Fruit fly (Drosophila melanogaster) whole organism, adult: ENCODE data around the gene rk.

ENCODE experiments used
- CG12768 ChIP-seq: fragments of 200-800 bp; sonication (Bioruptor generic); optimal IDR thresholded peaks from 2 replicates; lab custom pipeline; 2017; ENCODE audit warnings: missing biosample characterization, missing genetic modification characterization, mild to moderate bottlenecking, moderate library complexity, missing genetic modification reagents
- CG14711 ChIP-seq: fragments of 200-800 bp; sonication (Bioruptor generic); optimal IDR thresholded peaks from 2 replicates; lab custom pipeline; 2018; ENCODE audit warnings: missing biosample characterization, mild to moderate bottlenecking, missing genetic modification characterization, moderate library complexity
- CG1620 ChIP-seq: fragments of 200-800 bp; sonication (Bioruptor generic); optimal IDR thresholded peaks from 2 replicates; lab custom pipeline; 2016; ENCODE audit warnings: missing biosample characterization, missing genetic modification characterization
- CG5204 ChIP-seq: fragments of 200-800 bp; sonication (Bioruptor generic); optimal IDR thresholded peaks from 2 replicates; lab custom pipeline; 2016; ENCODE audit warnings: missing biosample characterization, missing genetic modification characterization
- CG7045 ChIP-seq: fragments of 200-800 bp; sonication (Bioruptor generic); optimal IDR thresholded peaks from 2 replicates; lab custom pipeline; 2017; ENCODE audit warnings: missing biosample characterization, mild to moderate bottlenecking, missing genetic modification characterization
- CG7101 ChIP-seq: fragments of 200-800 bp; sonication (Bioruptor generic); optimal IDR thresholded peaks from 2 replicates; lab custom pipeline; 2018; ENCODE audit warnings: missing biosample characterization, mild to moderate bottlenecking, missing genetic modification characterization, moderate library complexity
- Hr96 ChIP-seq: fragments of 200-800 bp; sonication (Bioruptor generic); optimal IDR thresholded peaks from 2 replicates; lab custom pipeline; 2016; ENCODE audit warnings: missing biosample characterization, missing genetic modification characterization
- Mnt ChIP-seq: fragments of 200-800 bp; sonication (Bioruptor generic); optimal IDR thresholded peaks from 2 replicates; lab custom pipeline; 2016; ENCODE audit warnings: missing biosample characterization, mild to moderate bottlenecking, missing genetic modification characterization
- bab1 ChIP-seq: fragments of 200-800 bp; sonication (Bioruptor generic); optimal IDR thresholded peaks from 3 replicates; lab custom pipeline; 2019; ENCODE audit warnings: missing biosample characterization, mild to moderate bottlenecking, missing genetic modification characterization, moderate library complexity
- kay ChIP-seq: fragments of 200-800 bp; sonication (Bioruptor generic); peaks from one replicate; lab custom pipeline; 2016; ENCODE audit warnings: missing biosample characterization, missing genetic modification characterization, borderline replicate concordance
- pad ChIP-seq: fragments of 200-800 bp; sonication (Bioruptor generic); optimal IDR thresholded peaks from 3 replicates; lab custom pipeline; 2017; ENCODE audit warnings: missing biosample characterization, missing genetic modification characterization, mild to moderate bottlenecking, moderate library complexity, missing genetic modification reagents
- toe ChIP-seq: fragments of 200-800 bp; sonication (Bioruptor generic); optimal IDR thresholded peaks from 2 replicates; lab custom pipeline; 2016; ENCODE audit warnings: missing biosample characterization, missing genetic modification characterization

DNA sequence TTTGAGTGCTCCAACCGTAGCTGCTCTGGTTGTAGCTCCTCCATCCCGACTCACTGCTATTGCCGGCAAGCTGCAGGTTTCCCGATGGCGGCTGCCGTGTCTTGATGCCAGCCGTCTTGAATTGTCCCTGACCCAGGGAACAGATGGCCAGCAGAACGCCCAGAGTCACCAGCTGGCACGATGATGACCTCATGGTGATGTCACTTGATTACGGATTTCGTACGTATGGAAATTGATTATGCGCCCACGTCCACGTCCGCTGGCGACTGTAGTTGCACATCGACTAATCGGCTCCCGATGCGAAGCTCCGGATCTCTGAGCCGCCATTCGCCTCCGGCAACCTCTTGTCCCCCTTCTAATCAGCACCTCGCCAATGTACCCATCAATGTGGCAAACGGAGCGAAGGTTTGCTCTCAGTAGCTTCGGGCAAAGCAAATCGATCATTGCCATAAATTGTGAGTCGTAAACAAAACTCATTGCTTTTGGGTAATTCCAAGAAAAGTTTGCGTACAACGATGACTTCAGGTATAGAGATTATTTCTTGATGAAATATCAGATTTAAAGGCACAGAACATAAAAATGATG is 34.2 kb downstream of the rk start, which contains the start of gene NimB2:
- TF ChIP-seq pad (GFP tag; lab: Kevin White, UChicago) (no peak), CG14711 (no peak), CG7101 (no peak), Hr96 (no peak), bab1 (GFP tag; lab: Kevin White, UChicago) (no peak), kay (GFP tag; lab: Kevin White, UChicago) (no peak), toe (no peak), CG7045 (no peak), Mnt (GFP tag; lab: Kevin White, UChicago) (no peak), CG1620 (no peak), CG5204 (no peak), CG12768 (GFP tag; lab: Kevin White, UChicago) (no peak)
